Fruit fly (Drosophila melanogaster) whole organism, embryonic: ENCODE results near the gene SdicC.

Experiments
- Aef1 ChIP-seq: fragments of 200-800 bp; sonication (Bioruptor generic); IDR thresholded peaks from 3 replicates; pipeline ENCODE4 v1.3.6; 2022; ENCODE audit warnings: missing biosample characterization, missing genetic modification characterization
- CG1024 ChIP-seq: fragments of 200-800 bp; sonication (Bioruptor generic); IDR thresholded peaks from 2 replicates; pipeline ENCODE4 v1.3.6; 2022; ENCODE audit warnings: missing biosample characterization, missing genetic modification characterization
- CG10267 ChIP-seq: fragments of 200-800 bp; sonication (Bioruptor generic); optimal IDR thresholded peaks from 2 replicates; lab custom pipeline; 2018; ENCODE audit warnings: missing biosample characterization, mild to moderate bottlenecking, missing genetic modification characterization, moderate library complexity
- CG10959 ChIP-seq: fragments of 200-800 bp; sonication (Bioruptor generic); IDR thresholded peaks from 2 replicates; pipeline ENCODE4 v1.3.6; 2022; ENCODE audit warnings: missing biosample characterization, missing genetic modification characterization
- CG13287 ChIP-seq: fragments of 200-800 bp; sonication (Bioruptor generic); IDR thresholded peaks from 2 replicates; pipeline ENCODE4 v1.3.6; 2022; ENCODE audit warnings: missing biosample characterization, missing genetic modification characterization; ENCODE audit not compliant: partially characterized antibody
- CG14014 ChIP-seq: fragments of 200-800 bp; sonication (Bioruptor generic); IDR thresholded peaks from 2 replicates; pipeline ENCODE4 v1.3.6; 2022; ENCODE audit warnings: missing biosample characterization, missing genetic modification characterization
- CG14860 ChIP-seq: fragments of 200-800 bp; sonication (Bioruptor generic); IDR thresholded peaks from 3 replicates; pipeline ENCODE4 v1.3.6; 2022; ENCODE audit warnings: missing biosample characterization, missing genetic modification characterization; ENCODE audit not compliant: partially characterized antibody
- CG17359 ChIP-seq: fragments of 200-800 bp; sonication (Bioruptor generic); optimal IDR thresholded peaks from 3 replicates; lab custom pipeline; 2018; ENCODE audit warnings: missing biosample characterization, mild to moderate bottlenecking, missing genetic modification characterization, moderate library complexity
- CG17361 ChIP-seq: fragments of 200-800 bp; sonication (Bioruptor generic); IDR thresholded peaks from 3 replicates; pipeline ENCODE4 v1.3.6; 2022; ENCODE audit warnings: missing biosample characterization, missing genetic modification characterization
- CG17568 ChIP-seq: fragments of 200-800 bp; sonication (Bioruptor generic); optimal IDR thresholded peaks from 2 replicates; lab custom pipeline; 2018; ENCODE audit warnings: missing biosample characterization, mild to moderate bottlenecking, missing genetic modification characterization, moderate library complexity
- CG2129 ChIP-seq: fragments of 200-800 bp; sonication (Bioruptor generic); IDR thresholded peaks from 2 replicates; pipeline ENCODE4 v1.3.6; 2022; ENCODE audit warnings: missing biosample characterization, missing genetic modification characterization; ENCODE audit not compliant: partially characterized antibody
- CG30020 ChIP-seq: fragments of 200-800 bp; optimal IDR thresholded peaks from 2 replicates; lab custom pipeline; 2019; ENCODE audit warnings: missing biosample characterization, mild to moderate bottlenecking, missing genetic modification characterization, moderate library complexity
- CG34224 ChIP-seq: fragments of 200-800 bp; sonication (Bioruptor generic); IDR thresholded peaks from 3 replicates; pipeline ENCODE4 v1.3.6; 2022; ENCODE audit warnings: missing biosample characterization, missing genetic modification characterization; ENCODE audit not compliant: partially characterized antibody
- CG3995 ChIP-seq: fragments of 200-800 bp; sonication (Bioruptor generic); optimal IDR thresholded peaks from 3 replicates; lab custom pipeline; 2016; ENCODE audit warnings: missing biosample characterization, missing genetic modification characterization
- CG5953 ChIP-seq: fragments of 200-800 bp; sonication (Bioruptor generic); IDR thresholded peaks from 2 replicates; pipeline ENCODE4 v1.3.6; 2022; ENCODE audit warnings: missing biosample characterization, missing genetic modification characterization
- CG6791 ChIP-seq: fragments of 200-800 bp; sonication (Bioruptor generic); IDR thresholded peaks from 3 replicates; pipeline ENCODE4 v1.3.6; 2022; ENCODE audit warnings: missing biosample characterization, missing genetic modification characterization; ENCODE audit not compliant: partially characterized antibody
- CG7372 ChIP-seq: fragments of 200-800 bp; sonication (Bioruptor generic); IDR thresholded peaks from 2 replicates; pipeline ENCODE4 v1.3.6; 2022; ENCODE audit warnings: missing biosample characterization, missing genetic modification characterization
- CG7987 ChIP-seq: fragments of 200-800 bp; sonication (Bioruptor generic); optimal IDR thresholded peaks from 2 replicates; lab custom pipeline; 2018; ENCODE audit warnings: missing biosample characterization, mild to moderate bottlenecking, missing genetic modification characterization, moderate library complexity
- CG8290 ChIP-seq, 3 experiments: fragments of 200-800 bp; sonication (Bioruptor generic); optimal IDR thresholded peaks; 2 replicates each; lab custom pipeline; 2016 to 2019; ENCODE audit warnings: missing biosample characterization in 3 of 3, missing genetic modification characterization in 3 of 3, mild to moderate bottlenecking in 2 of 3, moderate library complexity in 1 of 3
- CG8388 ChIP-seq: fragments of 200-800 bp; sonication (Bioruptor generic); optimal IDR thresholded peaks from 2 replicates; lab custom pipeline; 2019; ENCODE audit warnings: missing biosample characterization, mild to moderate bottlenecking, missing genetic modification characterization, moderate library complexity
- CG9215 ChIP-seq: fragments of 200-800 bp; sonication (Bioruptor generic); IDR thresholded peaks from 2 replicates; pipeline ENCODE4 v1.3.6; 2022; ENCODE audit warnings: missing biosample characterization, missing genetic modification characterization
- CG9609 ChIP-seq: fragments of 200-800 bp; sonication (Bioruptor generic); optimal IDR thresholded peaks from 3 replicates; lab custom pipeline; 2016; ENCODE audit warnings: missing biosample characterization, missing genetic modification characterization
- Dip2 ChIP-seq: fragments of 200-800 bp; sonication (Bioruptor generic); IDR thresholded peaks from 2 replicates; pipeline ENCODE4 v1.3.6; 2022; ENCODE audit warnings: missing biosample characterization, missing genetic modification characterization
- Gug ChIP-seq: fragments of 200-800 bp; sonication (Bioruptor generic); IDR thresholded peaks from 4 replicates; pipeline ENCODE4 v1.3.6; 2022; ENCODE audit warnings: missing biosample characterization, missing genetic modification characterization
- HLH4C ChIP-seq: fragments of 200-800 bp; sonication (Bioruptor generic); IDR thresholded peaks from 3 replicates; pipeline ENCODE4 v1.3.6; 2022; ENCODE audit warnings: missing biosample characterization, missing genetic modification characterization; ENCODE audit not compliant: partially characterized antibody
- HmgD ChIP-seq: fragments of 200-800 bp; sonication (Bioruptor generic); optimal IDR thresholded peaks from 3 replicates; lab custom pipeline; 2016; ENCODE audit warnings: missing biosample characterization, missing genetic modification characterization
- Meics ChIP-seq: fragments of 200-800 bp; sonication (Bioruptor generic); optimal IDR thresholded peaks from 2 replicates; lab custom pipeline; 2017; ENCODE audit warnings: missing biosample characterization, mild to moderate bottlenecking, missing genetic modification characterization
- Myb ChIP-seq: fragments of 200-800 bp; sonication (Bioruptor generic); optimal IDR thresholded peaks from 2 replicates; lab custom pipeline; 2016; ENCODE audit warnings: missing biosample characterization, missing genetic modification characterization
- Optix ChIP-seq: fragments of 200-800 bp; sonication (Bioruptor generic); IDR thresholded peaks from 3 replicates; pipeline ENCODE4 v1.3.6; 2022; ENCODE audit warnings: missing biosample characterization, missing genetic modification characterization
- Ravus ChIP-seq: fragments of 200-800 bp; sonication (Bioruptor generic); IDR thresholded peaks from 2 replicates; pipeline ENCODE4 v1.3.6; 2022; ENCODE audit warnings: missing biosample characterization, missing genetic modification characterization
- Side ChIP-seq: fragments of 200-800 bp; sonication (Bioruptor generic); optimal IDR thresholded peaks from 2 replicates; lab custom pipeline; 2016; ENCODE audit warnings: missing biosample characterization, missing genetic modification characterization
- Stat92E ChIP-seq, 3 experiments: fragments of >200 bp in 2 of 3; fragments of 200-800 bp in 1 of 3; sonication (Bioruptor generic) in 1 of 3; optimal IDR thresholded peaks; 2 replicates each; lab custom pipeline; 2017 to 2019; ENCODE audit warnings: missing biosample characterization in 3 of 3, missing genetic modification characterization in 3 of 3, mild to moderate bottlenecking in 1 of 3, moderate library complexity in 1 of 3
- Trl ChIP-seq, 3 experiments: fragments of >200 bp in 2 of 3; fragments of 200-800 bp in 1 of 3; sonication (Bioruptor generic) in 1 of 3; optimal IDR thresholded peaks; 2 replicates in 1 of 3; 3 replicates in 2 of 3; lab custom pipeline; 2016 to 2017; ENCODE audit warnings: missing biosample characterization in 1 of 3, missing genetic modification characterization in 1 of 3
- bsh ChIP-seq, 2 experiments: fragments of 200-800 bp; sonication (Bioruptor generic); optimal IDR thresholded peaks; 2 replicates each; lab custom pipeline; 2017 to 2018; ENCODE audit warnings: mild to moderate bottlenecking in 2 of 2, missing biosample characterization in 2 of 2, missing genetic modification characterization in 2 of 2, moderate library complexity in 1 of 2
- chif ChIP-seq, 2 experiments: fragments of 200-800 bp; sonication (Bioruptor generic); optimal IDR thresholded peaks; 3 replicates each; lab custom pipeline; 2016; ENCODE audit warnings: missing biosample characterization in 2 of 2, missing genetic modification characterization in 2 of 2
- corto ChIP-seq: fragments of 200-800 bp; sonication (Bioruptor generic); optimal IDR thresholded peaks from 2 replicates; lab custom pipeline; 2016; ENCODE audit warnings: missing biosample characterization, mild to moderate bottlenecking, missing genetic modification characterization, moderate library complexity
- croc ChIP-seq: fragments of 200-800 bp; sonication (Bioruptor generic); conservative IDR thresholded peaks from 3 replicates; pipeline ENCODE4 v1.3.6; 2022; ENCODE audit warnings: missing biosample characterization, missing genetic modification characterization
- dmrt11E ChIP-seq: fragments of 200-800 bp; sonication (Bioruptor generic); optimal IDR thresholded peaks from 3 replicates; lab custom pipeline; 2018; ENCODE audit warnings: missing biosample characterization, mild to moderate bottlenecking, missing genetic modification characterization, moderate library complexity
- ewg ChIP-seq: fragments of 200-800 bp; sonication (Bioruptor generic); optimal IDR thresholded peaks from 3 replicates; lab custom pipeline; 2017; ENCODE audit warnings: mild to moderate bottlenecking, missing biosample characterization, missing genetic modification reagents, missing genetic modification characterization
- gcm ChIP-seq: fragments of 200-800 bp; sonication (Bioruptor generic); optimal IDR thresholded peaks from 2 replicates; lab custom pipeline; 2019; ENCODE audit warnings: missing biosample characterization, mild to moderate bottlenecking, missing genetic modification characterization, moderate library complexity
- h ChIP-seq: fragments of >200 bp; optimal IDR thresholded peaks from 2 replicates; lab custom pipeline; 2017
- inv ChIP-seq: fragments of 200-800 bp; sonication (Bioruptor generic); IDR thresholded peaks from 2 replicates; pipeline ENCODE4 v1.3.6; 2022; ENCODE audit warnings: missing biosample characterization, missing genetic modification characterization; ENCODE audit not compliant: partially characterized antibody
- maf-S ChIP-seq: fragments of 200-800 bp; sonication (Bioruptor generic); optimal IDR thresholded peaks from 2 replicates; lab custom pipeline; 2016; ENCODE audit warnings: missing biosample characterization, missing genetic modification characterization
- mam ChIP-seq: fragments of 200-800 bp; sonication (Bioruptor generic); optimal IDR thresholded peaks from 3 replicates; lab custom pipeline; 2016; ENCODE audit warnings: missing biosample characterization, missing genetic modification characterization
- onecut ChIP-seq: fragments of 200-800 bp; sonication (Bioruptor generic); IDR thresholded peaks from 2 replicates; pipeline ENCODE4 v1.3.6; 2022; ENCODE audit warnings: missing biosample characterization, missing genetic modification characterization
- scrt ChIP-seq: fragments of 200-800 bp; sonication (Bioruptor generic); optimal IDR thresholded peaks from 2 replicates; lab custom pipeline; 2018; ENCODE audit warnings: missing biosample characterization, mild to moderate bottlenecking, missing genetic modification characterization, moderate library complexity
- sob ChIP-seq: fragments of 200-800 bp; sonication (Bioruptor generic); IDR thresholded peaks from 2 replicates; pipeline ENCODE4 v1.3.6; 2022; ENCODE audit warnings: missing biosample characterization, missing genetic modification characterization
- tna ChIP-seq: fragments of 200-800 bp; sonication (Bioruptor generic); IDR thresholded peaks from 2 replicates; pipeline ENCODE4 v1.3.6; 2022; ENCODE audit warnings: missing biosample characterization, missing genetic modification characterization; ENCODE audit not compliant: partially characterized antibody
- vnd ChIP-seq: fragments of 200-800 bp; sonication (Bioruptor generic); IDR thresholded peaks from 3 replicates; pipeline ENCODE4 v1.3.6; 2022; ENCODE audit warnings: missing biosample characterization, missing genetic modification characterization; ENCODE audit not compliant: partially characterized antibody

Gene SdicC

dm6 chrX:20169898-20170297 lies 47.2 kb downstream of the SdicC start, which contains the start of the genes CG9581 and CG9578 (continued):
- no peak for TF ChIP-seq bsh (GFP tag; optimal IDR thresholded peaks at IDR 0.05; lab: Kevin White, UChicago)
- peak; percentile 83 for TF ChIP-seq CG13287 (GFP tag; lab: Robert Waterston, UW)
- 0 out of 3 replicates have a peak, but pooled peaks have one; percentile 9 for TF ChIP-seq CG17361 (GFP tag; lab: Robert Waterston, UW)
- TF ChIP-seq dmrt11E = no peak
- no peak for TF ChIP-seq ewg
- TF ChIP-seq scrt (GFP tag; lab: Kevin White, UChicago) = no peak
- TF ChIP-seq Stat92E (GFP tag; optimal IDR thresholded peaks at IDR 0.05; lab: Kevin White, UChicago) = no peak
- no peak for TF ChIP-seq maf-S (GFP tag; lab: Kevin White, UChicago)
- TF ChIP-seq Meics (GFP tag; lab: Kevin White, UChicago) = no peak
- TF ChIP-seq onecut (GFP tag; lab: Robert Waterston, UW) = no peak
- TF ChIP-seq chif (GFP tag; optimal IDR thresholded peaks at IDR 0.05; lab: Kevin White, UChicago) = no peak
- TF ChIP-seq CG6791 = peak; percentile 68
- TF ChIP-seq CG7987 = no peak
- peak; percentile 79 for TF ChIP-seq HLH4C (GFP tag; lab: Robert Waterston, UW)
- TF ChIP-seq CG8388 (GFP tag; lab: Kevin White, UChicago) = no peak
- no peak for TF ChIP-seq gcm
- no peak for TF ChIP-seq h (lab: Kevin White, UChicago)
- no peak for TF ChIP-seq CG1024
- peak; percentile 32 for TF ChIP-seq CG3995
- no peak for TF ChIP-seq CG10959 (GFP tag; lab: Robert Waterston, UW)
- no peak for TF ChIP-seq Myb (GFP tag; lab: Kevin White, UChicago)
- TF ChIP-seq Gug (GFP tag; lab: Robert Waterston, UW) = no peak
- TF ChIP-seq CG9215 = 0 out of 2 replicates have a peak, but pooled peaks have one; percentile 16
- no peak for TF ChIP-seq CG9609 (GFP tag; lab: Kevin White, UChicago)
- TF ChIP-seq CG30020 = peak; percentile 54
- TF ChIP-seq CG8290 (GFP tag; optimal IDR thresholded peaks at IDR 0.05; lab: Kevin White, UChicago) = no peak
- TF ChIP-seq CG8290 (tag; optimal IDR thresholded peaks at IDR 0.05; lab: Kevin White, UChicago) = no peak
- TF ChIP-seq sob (GFP tag; lab: Robert Waterston, UW) = no peak
- TF ChIP-seq Trl (optimal IDR thresholded peaks at IDR 0.05; lab: Kevin White, UChicago) = no peak
- no peak for TF ChIP-seq Trl (GFP tag; optimal IDR thresholded peaks at IDR 0.05; lab: Kevin White, UChicago)
- TF ChIP-seq CG5953 (GFP tag; lab: Robert Waterston, UW) = no peak
- TF ChIP-seq CG17568 (GFP tag; lab: Kevin White, UChicago) = no peak
- TF ChIP-seq CG34224 (GFP tag; lab: Robert Waterston, UW) = peak; percentile 82; the same call in 2 of the 3 replicates
- TF ChIP-seq CG17359 = no peak
- no peak for TF ChIP-seq Optix (GFP tag; lab: Robert Waterston, UW)
- no peak for TF ChIP-seq CG7372 (GFP tag; lab: Robert Waterston, UW)
- no peak for TF ChIP-seq HmgD (GFP tag; lab: Kevin White, UChicago)
- no peak for TF ChIP-seq mam
- TF ChIP-seq vnd = peak; percentile 81
- TF ChIP-seq CG14860 (GFP tag; lab: Robert Waterston, UW) = peak; percentile 74
- TF ChIP-seq CG14014 = no peak
- peak; percentile 63 for TF ChIP-seq inv (GFP tag; lab: Robert Waterston, UW)
- no peak for TF ChIP-seq Ravus (GFP tag; lab: Robert Waterston, UW)
- peak; percentile 75 for TF ChIP-seq CG2129
- no peak for TF ChIP-seq Side (GFP tag; lab: Kevin White, UChicago)
- no peak for TF ChIP-seq corto (GFP tag; lab: Kevin White, UChicago)
- TF ChIP-seq Dip2 (GFP tag; lab: Robert Waterston, UW) = no peak
- no peak for TF ChIP-seq croc
- TF ChIP-seq Aef1 = no peak
- peak; percentile 8 for TF ChIP-seq CG10267 (tag; lab: Kevin White, UChicago)
- peak; percentile 54; the same call in 1 of the 2 replicates for TF ChIP-seq tna
